Worm (Caenorhabditis elegans): ENCODE results near the gene cpf-2.

The cpf-2 gene

DNA sequence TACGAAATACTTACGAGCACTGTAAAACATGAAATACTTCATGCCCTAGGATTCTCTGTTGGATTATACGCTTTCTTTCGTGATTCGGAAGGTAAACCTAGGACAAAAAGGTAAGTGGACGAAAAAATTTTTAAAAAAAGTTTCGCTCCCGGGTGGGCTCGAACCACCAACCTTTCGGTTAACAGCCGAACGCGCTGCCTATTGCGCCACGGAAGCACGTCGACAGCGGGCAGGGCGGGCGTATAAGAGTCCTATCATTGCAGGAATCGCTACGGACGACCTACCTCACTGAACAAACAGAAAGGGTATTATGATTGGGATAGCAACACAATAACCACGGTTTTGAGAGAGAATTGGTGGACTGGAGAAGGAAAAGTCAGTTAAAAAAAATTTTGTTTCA is 43.7 kb downstream of the cpf-2 start (continued):
- no peak for TF ChIP-seq F39B2.1 (GFP tag; IDR thresholded peaks at IDR 0.05)
- TF ChIP-seq madf-6 (GFP tag; IDR thresholded peaks at IDR 0.05) = peak; percentile 62; the same call in 1 of the 2 replicates
- TF ChIP-seq aptf-2 (GFP tag; conservative IDR thresholded peaks at IDR 0.05) = no peak
- TF ChIP-seq rec-8 (tag; optimal IDR thresholded peaks at IDR 0.05) = no peak
- TF ChIP-seq pha-4 (tag; optimal IDR thresholded peaks at IDR 0.05) = no peak
- no peak for TF ChIP-seq ets-4 (GFP tag; optimal IDR thresholded peaks at IDR 0.05)
- TF ChIP-seq hsf-1 (GFP tag; IDR thresholded peaks at IDR 0.05) = no peak
- no peak for TF ChIP-seq ztf-18 (tag; optimal IDR thresholded peaks at IDR 0.05)
- no peak for TF ChIP-seq Y67H2A.10 (GFP tag; conservative IDR thresholded peaks at IDR 0.05)
- TF ChIP-seq F57A8.1 (GFP tag; optimal IDR thresholded peaks at IDR 0.05) = no peak
- peak; percentile 79 for TF ChIP-seq dox-1 (GFP tag; IDR thresholded peaks at IDR 0.05)
- no peak for TF ChIP-seq bed-2 (GFP tag; IDR thresholded peaks at IDR 0.05)
- TF ChIP-seq tbx-9 (tag; optimal IDR thresholded peaks at IDR 0.05; ENCODE audit: borderline replicate concordance) = no peak
- TF ChIP-seq B0261.1 (tag; optimal IDR thresholded peaks at IDR 0.05) = peak; percentile 78
- TF ChIP-seq cebp-1 (GFP tag; IDR thresholded peaks at IDR 0.05) = no peak
- TF ChIP-seq cebp-1 (tag; optimal IDR thresholded peaks at IDR 0.05) = peak; percentile 63
- TF ChIP-seq T26A5.8 (tag; optimal IDR thresholded peaks at IDR 0.05) = no peak
- 0 out of 2 replicates have a peak, but pooled peaks have one; percentile 12 for TF ChIP-seq C06A6.2 (GFP tag; conservative IDR thresholded peaks at IDR 0.05)
- TF ChIP-seq ceh-27 (GFP tag; optimal IDR thresholded peaks at IDR 0.05) = no peak
- TF ChIP-seq lsl-1 (GFP tag; optimal IDR thresholded peaks at IDR 0.05) = peak; percentile 38
- no peak for TF ChIP-seq chd-7 (tag; optimal IDR thresholded peaks at IDR 0.05)
- TF ChIP-seq nfya-1 (tag; optimal IDR thresholded peaks at IDR 0.05; ENCODE audit: borderline replicate concordance, insufficient read depth) = no peak
- TF ChIP-seq lir-1 (GFP tag; conservative IDR thresholded peaks at IDR 0.05) = no peak
- peak; percentile 13 for TF ChIP-seq snpc-1.1 (tag; optimal IDR thresholded peaks at IDR 0.05; ENCODE audit: insufficient read depth)
- TF ChIP-seq F23B12.7 (tag; optimal IDR thresholded peaks at IDR 0.05; ENCODE audit: insufficient read depth) = peak; percentile 40
- no peak for TF ChIP-seq atf-7 (tag; optimal IDR thresholded peaks at IDR 0.05)
- no peak for TF ChIP-seq zim-3 (tag; optimal IDR thresholded peaks at IDR 0.05)
- TF ChIP-seq hmg-1.2 (GFP tag; IDR thresholded peaks at IDR 0.05) = peak; percentile 72
- no peak for TF ChIP-seq dpl-1 (GFP tag; optimal IDR thresholded peaks at IDR 0.05)
- no peak for TF ChIP-seq ztf-25 (GFP tag; IDR thresholded peaks at IDR 0.05)
- TF ChIP-seq efl-1 (GFP tag; optimal IDR thresholded peaks at IDR 0.05) = no peak
- no peak for TF ChIP-seq T07F8.4 (tag; optimal IDR thresholded peaks at IDR 0.05)
- TF ChIP-seq nhr-120 (GFP tag; IDR thresholded peaks at IDR 0.05) = no peak
- TF ChIP-seq dpff-1 (tag; optimal IDR thresholded peaks at IDR 0.05) = no peak
- no peak for TF ChIP-seq bed-1 (GFP tag; IDR thresholded peaks at IDR 0.05)
- no peak for TF ChIP-seq F52B5.7 (tag; optimal IDR thresholded peaks at IDR 0.05)
- TF ChIP-seq hmg-20 (GFP tag; IDR thresholded peaks at IDR 0.05) = no peak
- no peak for TF ChIP-seq ccch-3 (GFP tag; optimal IDR thresholded peaks at IDR 0.05)
- TF ChIP-seq lin-35 (GFP tag; optimal IDR thresholded peaks at IDR 0.05) = no peak
- TF ChIP-seq tlf-1 (GFP tag; optimal IDR thresholded peaks at IDR 0.05) = no peak
- no peak for TF ChIP-seq mel-28 (tag; optimal IDR thresholded peaks at IDR 0.05; ENCODE audit: borderline replicate concordance)
- TF ChIP-seq Y53F4B.3 (GFP tag; IDR thresholded peaks at IDR 0.05) = no peak
- no peak for TF ChIP-seq rcor-1 (GFP tag; IDR thresholded peaks at IDR 0.05)
- TF ChIP-seq hlh-26 (GFP tag; conservative IDR thresholded peaks at IDR 0.05) = no peak
- TF ChIP-seq F55B11.4 (tag; optimal IDR thresholded peaks at IDR 0.05; ENCODE audit: borderline replicate concordance, insufficient read depth) = no peak
- TF ChIP-seq egl-18 (GFP tag; IDR thresholded peaks at IDR 0.05) = no peak
- no peak for TF ChIP-seq Y79H2A.3 (GFP tag; conservative IDR thresholded peaks at IDR 0.05)
- no peak for TF ChIP-seq ztf-3 (GFP tag; optimal IDR thresholded peaks at IDR 0.05)
- no peak for TF ChIP-seq xnd-1 (tag; optimal IDR thresholded peaks at IDR 0.05)

All from whole organism, young adult.